Worm (Caenorhabditis elegans) whole organism, midembryonic: ENCODE data around the gene pbo-4.

ENCODE experiments used
- T22C8.4 ChIP-seq: fragments of 200-800 bp; sonication (Bioruptor generic); IDR thresholded peaks from 2 replicates; pipeline ENCODE4 v1.3.6; 2022; ENCODE audit warnings: missing genetic modification characterization, missing compliant biosample characterization
- cog-1 ChIP-seq: sonication (generic microtip); optimal IDR thresholded peaks from 2 replicates; lab custom pipeline; 2016; ENCODE audit warnings: missing genetic modification characterization, missing compliant biosample characterization
- flt-1 ChIP-seq: fragments of 200-800 bp; sonication (Bioruptor generic); IDR thresholded peaks from 2 replicates; pipeline ENCODE4 v1.3.6; 2022; ENCODE audit warnings: missing genetic modification characterization, missing compliant biosample characterization
- klf-2 ChIP-seq: fragments of 200-800 bp; sonication (Bioruptor generic); conservative IDR thresholded peaks from 2 replicates; pipeline ENCODE4 v1.3.6; 2022; ENCODE audit warnings: missing genetic modification reagents, missing genetic modification characterization, missing compliant biosample characterization
- med-1 ChIP-seq: sonication (generic microtip); optimal IDR thresholded peaks from 2 replicates; lab custom pipeline; 2017; ENCODE audit warnings: missing genetic modification characterization, mild to moderate bottlenecking, missing compliant biosample characterization, antibody characterized with exemption, missing genetic modification reagents; ENCODE audit not compliant: insufficient read depth
- ref-1 ChIP-seq: fragments of 200-800 bp; sonication (Bioruptor generic); conservative IDR thresholded peaks from 2 replicates; pipeline ENCODE4 v1.3.6; 2022; ENCODE audit warnings: missing genetic modification reagents, missing genetic modification characterization, missing compliant biosample characterization
- tab-1 ChIP-seq: fragments of 200-800 bp; sonication (Bioruptor generic); IDR thresholded peaks from 2 replicates; pipeline ENCODE4 v1.3.6; 2022; ENCODE audit warnings: missing genetic modification characterization, missing compliant biosample characterization
- ztf-29 ChIP-seq: fragments of 200-800 bp; sonication (Bioruptor generic); IDR thresholded peaks from 2 replicates; pipeline ENCODE4 v1.3.6; 2022; ENCODE audit warnings: missing genetic modification reagents, missing genetic modification characterization, missing compliant biosample characterization

ce11 chrX:10989286-10989685, 35.4 kb downstream of the pbo-4 start:
- TF ChIP-seq T22C8.4 (GFP tag; lab: Robert Waterston, UW) (no peak), klf-2 (GFP tag; lab: Robert Waterston, UW) (no peak), flt-1 (GFP tag; lab: Robert Waterston, UW) (no peak), tab-1 (GFP tag; lab: Robert Waterston, UW) (no peak), ref-1 (GFP tag; lab: Robert Waterston, UW) (no peak), cog-1 (tag; lab: Kevin White, UChicago) (no peak), ztf-29 (GFP tag; lab: Robert Waterston, UW) (no peak), med-1 (GFP tag; lab: Kevin White, UChicago) (no peak)
